Fruit fly (Drosophila melanogaster) whole organism, embryonic: Measurements from ENCODE around the gene CG31798.

Source experiments
- Bgb ChIP-seq: fragments of 200-800 bp; sonication (Bioruptor generic); IDR thresholded peaks from 2 replicates; pipeline ENCODE4 v1.3.6; 2022; ENCODE audit warnings: missing biosample characterization, missing genetic modification characterization; ENCODE audit not compliant: partially characterized antibody
- Blimp-1 ChIP-seq: fragments of 200-800 bp; sonication (Bioruptor generic); optimal IDR thresholded peaks from 3 replicates; lab custom pipeline; 2018; ENCODE audit warnings: missing biosample characterization, missing genetic modification characterization, mild to moderate bottlenecking, moderate library complexity, missing genetic modification reagents
- CG10147 ChIP-seq: fragments of 200-800 bp; sonication (Bioruptor generic); optimal IDR thresholded peaks from 2 replicates; lab custom pipeline; 2019; ENCODE audit warnings: missing biosample characterization, mild to moderate bottlenecking, missing genetic modification characterization, moderate library complexity
- CG10959 ChIP-seq: fragments of 200-800 bp; sonication (Bioruptor generic); IDR thresholded peaks from 2 replicates; pipeline ENCODE4 v1.3.6; 2022; ENCODE audit warnings: missing biosample characterization, missing genetic modification characterization
- CG13894 ChIP-seq: fragments of 200-800 bp; sonication (Bioruptor generic); optimal IDR thresholded peaks from 3 replicates; lab custom pipeline; 2018; ENCODE audit warnings: missing biosample characterization, mild to moderate bottlenecking, missing genetic modification characterization, moderate library complexity
- CG14710 ChIP-seq: fragments of 200-800 bp; sonication (Bioruptor generic); optimal IDR thresholded peaks from 3 replicates; lab custom pipeline; 2019; ENCODE audit warnings: missing biosample characterization, mild to moderate bottlenecking, missing genetic modification characterization, moderate library complexity
- CG17385 ChIP-seq: fragments of 200-800 bp; sonication (Bioruptor generic); optimal IDR thresholded peaks from 3 replicates; lab custom pipeline; 2018; ENCODE audit warnings: missing biosample characterization, mild to moderate bottlenecking, missing genetic modification characterization
- CG17568 ChIP-seq: fragments of 200-800 bp; sonication (Bioruptor generic); optimal IDR thresholded peaks from 2 replicates; lab custom pipeline; 2018; ENCODE audit warnings: missing biosample characterization, mild to moderate bottlenecking, missing genetic modification characterization, moderate library complexity
- CG18262 ChIP-seq: fragments of 200-800 bp; optimal IDR thresholded peaks from 3 replicates; lab custom pipeline; 2019; ENCODE audit warnings: missing biosample characterization, mild to moderate bottlenecking, missing genetic modification characterization, moderate library complexity
- CG2889 ChIP-seq: fragments of 200-800 bp; sonication (Bioruptor generic); IDR thresholded peaks from 3 replicates; pipeline ENCODE4 v1.3.6; 2022; ENCODE audit warnings: missing biosample characterization, missing genetic modification characterization
- CG3847 ChIP-seq: fragments of 200-800 bp; sonication (Bioruptor generic); IDR thresholded peaks from 2 replicates; pipeline ENCODE4 v1.3.6; 2022; ENCODE audit warnings: missing biosample characterization, missing genetic modification characterization
- CG6813 ChIP-seq: fragments of 200-800 bp; sonication (Bioruptor generic); optimal IDR thresholded peaks from 2 replicates; lab custom pipeline; 2017; ENCODE audit warnings: missing biosample characterization, missing genetic modification characterization, mild to moderate bottlenecking, moderate library complexity, missing genetic modification reagents
- CG7839 ChIP-seq: fragments of 200-800 bp; sonication (Bioruptor generic); optimal IDR thresholded peaks from 3 replicates; lab custom pipeline; 2018; ENCODE audit warnings: missing biosample characterization, mild to moderate bottlenecking, missing genetic modification characterization, moderate library complexity
- CG8290 ChIP-seq, 3 experiments: fragments of 200-800 bp; sonication (Bioruptor generic); optimal IDR thresholded peaks; 2 replicates each; lab custom pipeline; 2016 to 2019; ENCODE audit warnings: missing biosample characterization in 3 of 3, missing genetic modification characterization in 3 of 3, mild to moderate bottlenecking in 2 of 3, moderate library complexity in 1 of 3
- CG9215 ChIP-seq: fragments of 200-800 bp; sonication (Bioruptor generic); IDR thresholded peaks from 2 replicates; pipeline ENCODE4 v1.3.6; 2022; ENCODE audit warnings: missing biosample characterization, missing genetic modification characterization
- Doc3 ChIP-seq: fragments of 200-800 bp; sonication (Bioruptor generic); IDR thresholded peaks from 3 replicates; pipeline ENCODE4 v1.3.6; 2022; ENCODE audit warnings: missing biosample characterization, missing genetic modification characterization; ENCODE audit not compliant: partially characterized antibody
- E2f1 ChIP-seq: fragments of 200-800 bp; sonication (Bioruptor generic); IDR thresholded peaks from 2 replicates; pipeline ENCODE4 v1.3.6; 2022; ENCODE audit warnings: missing biosample characterization, missing genetic modification characterization
- Ets97D ChIP-seq: fragments of 200-800 bp; sonication (Bioruptor generic); optimal IDR thresholded peaks from 3 replicates; lab custom pipeline; 2016; ENCODE audit warnings: missing biosample characterization, missing genetic modification characterization
- Hand ChIP-seq: fragments of 200-800 bp; sonication (Bioruptor generic); optimal IDR thresholded peaks from 2 replicates; lab custom pipeline; 2017; ENCODE audit warnings: mild to moderate bottlenecking, missing biosample characterization, missing genetic modification reagents, missing genetic modification characterization
- Hsf ChIP-seq: fragments of 200-800 bp; sonication (Bioruptor generic); optimal IDR thresholded peaks from 3 replicates; lab custom pipeline; 2016; ENCODE audit warnings: missing biosample characterization, missing genetic modification characterization
- Lim3 ChIP-seq: fragments of 200-800 bp; sonication (Bioruptor generic); IDR thresholded peaks from 2 replicates; pipeline ENCODE4 v1.3.6; 2022; ENCODE audit warnings: missing biosample characterization, missing genetic modification characterization
- Mad ChIP-seq: fragments of 200-800 bp; sonication (Bioruptor generic); optimal IDR thresholded peaks from 2 replicates; lab custom pipeline; 2016; ENCODE audit warnings: missing biosample characterization, missing genetic modification characterization
- Opbp ChIP-seq: fragments of 200-800 bp; sonication (Bioruptor generic); IDR thresholded peaks from 3 replicates; pipeline ENCODE4 v1.3.6; 2022; ENCODE audit warnings: missing biosample characterization, missing genetic modification characterization; ENCODE audit not compliant: partially characterized antibody
- Six4 ChIP-seq: fragments of 200-800 bp; sonication (Bioruptor generic); optimal IDR thresholded peaks from 2 replicates; lab custom pipeline; 2016; ENCODE audit warnings: missing biosample characterization, missing genetic modification characterization
- Sox100B ChIP-seq: fragments of 200-800 bp; sonication (Bioruptor generic); optimal IDR thresholded peaks from 3 replicates; lab custom pipeline; 2018; ENCODE audit warnings: missing biosample characterization, mild to moderate bottlenecking, missing genetic modification characterization
- Spps ChIP-seq: fragments of 200-800 bp; sonication (Bioruptor generic); optimal IDR thresholded peaks from 2 replicates; lab custom pipeline; 2018; ENCODE audit warnings: missing biosample characterization, mild to moderate bottlenecking, missing genetic modification characterization
- ab ChIP-seq: fragments of 200-800 bp; sonication (Bioruptor generic); optimal IDR thresholded peaks from 2 replicates; lab custom pipeline; 2016; ENCODE audit warnings: missing biosample characterization, missing genetic modification characterization
- ase ChIP-seq: fragments of 200-800 bp; sonication (Bioruptor generic); IDR thresholded peaks from 3 replicates; pipeline ENCODE4 v1.3.6; 2022; ENCODE audit warnings: missing biosample characterization, missing genetic modification characterization
- ash1 ChIP-seq: fragments of 200-800 bp; sonication (Bioruptor generic); optimal IDR thresholded peaks from 2 replicates; lab custom pipeline; 2018; ENCODE audit warnings: missing biosample characterization, mild to moderate bottlenecking, missing genetic modification characterization
- bsh ChIP-seq, 2 experiments: fragments of 200-800 bp; sonication (Bioruptor generic); optimal IDR thresholded peaks; 2 replicates each; lab custom pipeline; 2017 to 2018; ENCODE audit warnings: mild to moderate bottlenecking in 2 of 2, missing biosample characterization in 2 of 2, missing genetic modification characterization in 2 of 2, moderate library complexity in 1 of 2
- caup ChIP-seq: fragments of 200-800 bp; sonication (Bioruptor generic); optimal IDR thresholded peaks from 3 replicates; lab custom pipeline; 2017; ENCODE audit warnings: missing biosample characterization, mild to moderate bottlenecking, missing genetic modification characterization, moderate library complexity; ENCODE audit not compliant: severe bottlenecking
- chn ChIP-seq: fragments of 200-800 bp; sonication (Bioruptor generic); optimal IDR thresholded peaks from 2 replicates; lab custom pipeline; 2016; ENCODE audit warnings: missing biosample characterization, missing genetic modification characterization
- dan ChIP-seq: fragments of 200-800 bp; sonication (Bioruptor generic); IDR thresholded peaks from 2 replicates; pipeline ENCODE4 v1.3.6; 2022; ENCODE audit warnings: missing biosample characterization, missing genetic modification characterization
- dmrt11E ChIP-seq: fragments of 200-800 bp; sonication (Bioruptor generic); optimal IDR thresholded peaks from 3 replicates; lab custom pipeline; 2018; ENCODE audit warnings: missing biosample characterization, mild to moderate bottlenecking, missing genetic modification characterization, moderate library complexity
- dmrt99B ChIP-seq: fragments of 200-800 bp; sonication (Bioruptor generic); optimal IDR thresholded peaks from 2 replicates; lab custom pipeline; 2018; ENCODE audit warnings: missing biosample characterization, mild to moderate bottlenecking, missing genetic modification characterization, moderate library complexity
- dpn ChIP-seq, 2 experiments: fragments of 200-800 bp; sonication (Bioruptor generic); optimal IDR thresholded peaks; 3 replicates each; lab custom pipeline; 2016; ENCODE audit warnings: missing biosample characterization in 2 of 2, missing genetic modification characterization in 2 of 2
- gem ChIP-seq: fragments of 200-800 bp; sonication (Bioruptor generic); optimal IDR thresholded peaks from 2 replicates; lab custom pipeline; 2019; ENCODE audit warnings: missing biosample characterization, mild to moderate bottlenecking, missing genetic modification characterization, moderate library complexity
- grn ChIP-seq: fragments of 200-800 bp; sonication (Bioruptor generic); optimal IDR thresholded peaks from 3 replicates; lab custom pipeline; 2017; ENCODE audit warnings: missing biosample characterization, missing genetic modification characterization
- her ChIP-seq: fragments of 200-800 bp; sonication (Bioruptor generic); optimal IDR thresholded peaks from 2 replicates; lab custom pipeline; 2016; ENCODE audit warnings: missing biosample characterization, missing genetic modification characterization
- hkb ChIP-seq, 2 experiments: fragments of 200-800 bp in 1 of 2; fragments of >200 bp in 1 of 2; sonication (Bioruptor generic) in 1 of 2; IDR thresholded peaks in 1 of 2; optimal IDR thresholded peaks in 1 of 2; 2 replicates each; pipeline versions ENCODE4 v1.3.6 to Lab custom; 2017 to 2022; ENCODE audit warnings: missing biosample characterization in 1 of 2, missing genetic modification characterization in 1 of 2
- hth ChIP-seq: fragments of >200 bp; optimal IDR thresholded peaks from 2 replicates; lab custom pipeline; 2017; ENCODE audit warnings: inconsistent platforms
- jing ChIP-seq: fragments of 200-800 bp; sonication (Bioruptor generic); optimal IDR thresholded peaks from 2 replicates; lab custom pipeline; 2018; ENCODE audit warnings: missing biosample characterization, mild to moderate bottlenecking, missing genetic modification characterization
- kni ChIP-seq: fragments of 200-800 bp; sonication (Bioruptor generic); optimal IDR thresholded peaks from 3 replicates; lab custom pipeline; 2017; ENCODE audit warnings: mild to moderate bottlenecking, missing biosample characterization, missing genetic modification reagents, missing genetic modification characterization
- lola ChIP-seq, 3 experiments: fragments of >200 bp in 2 of 3; fragments of 200-800 bp in 1 of 3; sonication (Bioruptor generic) in 1 of 3; optimal IDR thresholded peaks; 2 replicates each; lab custom pipeline; 2017 to 2019; ENCODE audit warnings: missing biosample characterization in 3 of 3, missing genetic modification characterization in 3 of 3, mild to moderate bottlenecking in 1 of 3, moderate library complexity in 1 of 3
- org-1 ChIP-seq: fragments of 200-800 bp; sonication (Bioruptor generic); optimal IDR thresholded peaks from 2 replicates; lab custom pipeline; 2017; ENCODE audit warnings: missing biosample characterization, missing genetic modification characterization
- sc ChIP-seq, 3 experiments: fragments of >200 bp in 2 of 3; fragments of 200-800 bp in 1 of 3; sonication (Bioruptor generic) in 1 of 3; optimal IDR thresholded peaks; 2 replicates in 2 of 3; 3 replicates in 1 of 3; lab custom pipeline; 2017; ENCODE audit warnings: mild to moderate bottlenecking in 1 of 3, missing biosample characterization in 1 of 3, missing genetic modification characterization in 1 of 3, missing genetic modification reagents in 1 of 3
- sug ChIP-seq: fragments of 200-800 bp; optimal IDR thresholded peaks from 2 replicates; lab custom pipeline; 2019; ENCODE audit warnings: missing biosample characterization, mild to moderate bottlenecking, missing genetic modification characterization, moderate library complexity
- tup ChIP-seq: fragments of 200-800 bp; sonication (Bioruptor generic); optimal IDR thresholded peaks from 2 replicates; lab custom pipeline; 2016; ENCODE audit warnings: missing biosample characterization, mild to moderate bottlenecking, missing genetic modification characterization, moderate library complexity
- wek ChIP-seq: fragments of 200-800 bp; sonication (Bioruptor generic); optimal IDR thresholded peaks from 3 replicates; lab custom pipeline; 2018; ENCODE audit warnings: missing biosample characterization, mild to moderate bottlenecking, missing genetic modification characterization, moderate library complexity

CG31798 gene

dm6 chr2L:19433292-19433691, 39.3 kb downstream of the CG31798 start (continued):
- TF ChIP-seq CG14710 (no peak), CG18262 (tag; lab: Kevin White, UChicago) (peak; percentile 5), dpn (GFP tag; optimal IDR thresholded peaks at IDR 0.05; lab: Kevin White, UChicago) (no peak), E2f1 (GFP tag; lab: Robert Waterston, UW) (no peak), ash1 (GFP tag; lab: Kevin White, UChicago) (no peak), CG17385 (GFP tag; lab: Kevin White, UChicago) (peak; percentile 10), sug (tag; lab: Kevin White, UChicago) (peak; percentile 11), dmrt99B (tag; lab: Kevin White, UChicago) (peak; percentile 18), dan (GFP tag; lab: Robert Waterston, UW) (no peak), ase (GFP tag; lab: Robert Waterston, UW) (no peak), Sox100B (peak; percentile 4), hkb (optimal IDR thresholded peaks at IDR 0.05; lab: Kevin White, UChicago) (no peak), hkb (GFP tag; IDR thresholded peaks at IDR 0.05; lab: Robert Waterston, UW) (no peak), sc (optimal IDR thresholded peaks at IDR 0.05; lab: Kevin White, UChicago) (no peak), sc (GFP tag; optimal IDR thresholded peaks at IDR 0.05; lab: Kevin White, UChicago) (no peak), gem (tag; lab: Kevin White, UChicago) (peak; percentile 53), CG7839 (tag; lab: Kevin White, UChicago) (peak; percentile 22), CG6813 (peak; percentile 33), CG10959 (GFP tag; lab: Robert Waterston, UW) (no peak), chn (GFP tag; lab: Kevin White, UChicago) (no peak), caup (GFP tag; lab: Kevin White, UChicago) (peak; percentile 11), dmrt11E (tag; lab: Kevin White, UChicago) (peak; percentile 16), wek (GFP tag; lab: Kevin White, UChicago) (no peak), Blimp-1 (GFP tag; lab: Kevin White, UChicago) (peak; percentile 14), tup (GFP tag; lab: Kevin White, UChicago) (no peak), Hsf (GFP tag; lab: Kevin White, UChicago) (no peak), CG2889 (GFP tag; lab: Robert Waterston, UW) (no peak), CG13894 (tag; lab: Kevin White, UChicago) (no peak), her (no peak), CG17568 (GFP tag; lab: Kevin White, UChicago) (no peak), Lim3 (GFP tag; lab: Robert Waterston, UW) (no peak), Mad (no peak), CG9215 (no peak), Opbp (GFP tag; lab: Robert Waterston, UW) (no peak), ab (no peak), CG10147 (GFP tag; lab: Kevin White, UChicago) (no peak), Doc3 (GFP tag; lab: Robert Waterston, UW) (no peak), hth (lab: Kevin White, UChicago) (no peak), CG3847 (GFP tag; lab: Robert Waterston, UW) (no peak), org-1 (GFP tag; lab: Kevin White, UChicago) (no peak), Ets97D (GFP tag; lab: Kevin White, UChicago) (no peak), kni (no peak), grn (no peak), Six4 (GFP tag; lab: Kevin White, UChicago) (no peak), lola (GFP tag; optimal IDR thresholded peaks at IDR 0.05; lab: Kevin White, UChicago) (no peak), Hand (no peak), CG8290 (GFP tag; optimal IDR thresholded peaks at IDR 0.05; lab: Kevin White, UChicago) (no peak), CG8290 (tag; optimal IDR thresholded peaks at IDR 0.05; lab: Kevin White, UChicago) (no peak), bsh (GFP tag; optimal IDR thresholded peaks at IDR 0.05; lab: Kevin White, UChicago) (peak in 1 of 2 experiments; percentile 33), jing (GFP tag; lab: Kevin White, UChicago) (no peak), Spps (tag; lab: Kevin White, UChicago) (no peak), Bgb (GFP tag; lab: Robert Waterston, UW) (no peak)
